Worm (Caenorhabditis elegans): ENCODE data around the gene F53F8.6.

- TF ChIP-seq ccch-3 (GFP tag; optimal IDR thresholded peaks at IDR 0.05) (no peak), nhr-27 (tag; optimal IDR thresholded peaks at IDR 0.05) (no peak), mel-28 (tag; optimal IDR thresholded peaks at IDR 0.05; ENCODE audit: borderline replicate concordance) (no peak), madf-3 (GFP tag; IDR thresholded peaks at IDR 0.05) (no peak), ets-4 (GFP tag; optimal IDR thresholded peaks at IDR 0.05) (no peak), ama-1 (optimal IDR thresholded peaks at IDR 0.05) (no peak), ama-1 (GFP tag; optimal IDR thresholded peaks at IDR 0.05) (no peak), unc-62 (GFP tag; optimal IDR thresholded peaks at IDR 0.05) (no peak), zfh-2 (GFP tag; conservative IDR thresholded peaks at IDR 0.05) (no peak), D2030.7 (GFP tag; IDR thresholded peaks at IDR 0.05) (no peak)
These were observed 42.8 kb downstream of the F53F8.6 start for ce11 chrV:20746805-20747204.

Measured in whole organism, young adult.